Worm (Caenorhabditis elegans): ENCODE data around the gene daf-7.

ce11 chrIII:802041-802440 is 9.6 kb upstream of the daf-7 start:
- TF ChIP-seq nhr-11 (tag; optimal IDR thresholded peaks at IDR 0.05) (no peak), mef-2 (tag; optimal IDR thresholded peaks at IDR 0.05) (no peak), tbx-2 (tag; optimal IDR thresholded peaks at IDR 0.05) (no peak), nhr-28 (tag; optimal IDR thresholded peaks at IDR 0.05) (no peak)

Data from whole organism, L1 larva.